Worm (Caenorhabditis elegans): ENCODE results near the gene frpr-14.
"Not testable (repeated sequence)": the region's sequence is repeated elsewhere in the genome, so short reads cannot be mapped to it uniquely, and the experiment has no call there.

ce11 chrII:633144-633543 is 17.6 kb upstream of the frpr-14 start:
- not testable (repeated sequence) for TF ChIP-seq ama-1 (optimal IDR thresholded peaks at IDR 0.05); pha-4 (GFP tag; IDR thresholded peaks at IDR 0.05); pha-4 (tag; optimal IDR thresholded peaks at IDR 0.05); nhr-25 (tag; optimal IDR thresholded peaks at IDR 0.05; ENCODE audit: borderline replicate concordance, insufficient read depth); Y5F2A.4 (GFP tag; optimal IDR thresholded peaks at IDR 0.05); nhr-42 (GFP tag; IDR thresholded peaks at IDR 0.05); mes-2 (tag; optimal IDR thresholded peaks at IDR 0.05; ENCODE audit: poor library complexity, severe bottlenecking)

Measured in whole organism, L4 larva.